Fruit fly (Drosophila melanogaster): ENCODE results near the gene Smyd4-2.

Gene Smyd4-2

DNA sequence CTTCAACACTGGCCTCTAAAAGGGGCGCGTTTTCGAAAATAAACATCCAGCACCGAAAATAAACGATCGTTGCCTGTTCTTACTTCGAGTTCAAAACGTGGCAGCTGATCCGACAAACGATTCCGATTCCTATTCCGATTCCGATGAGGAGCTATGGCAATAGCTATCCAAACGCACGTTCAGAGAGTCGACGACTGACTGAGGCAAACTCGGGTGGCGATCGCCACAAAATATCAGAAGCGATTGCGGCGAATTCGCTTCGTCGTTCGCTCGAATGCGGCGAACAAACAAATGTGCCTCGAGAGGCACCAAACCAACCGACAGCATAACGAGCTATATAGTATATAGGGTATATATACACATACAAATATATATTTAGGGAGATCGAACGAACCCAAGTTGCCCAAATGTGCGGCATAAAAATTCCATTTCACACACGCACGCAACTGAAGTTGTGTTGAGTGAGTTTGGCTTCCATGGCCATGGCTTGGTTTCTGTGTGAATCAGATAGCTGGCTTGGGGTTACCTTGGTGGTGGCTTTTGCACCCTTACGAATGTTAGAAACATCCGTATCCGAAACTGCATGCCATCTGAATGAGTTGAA is 10.4 kb downstream of the Smyd4-2 start, which contains the start of gene Ncc69 (continued):
- TF ChIP-seq pita (GFP tag; optimal IDR thresholded peaks at IDR 0.05): no peak
- TF ChIP-seq slbo (GFP tag; IDR thresholded peaks at IDR 0.05): peak; percentile 20; the same call in 1 of the 2 replicates
- no peak for TF ChIP-seq Asciz (GFP tag; optimal IDR thresholded peaks at IDR 0.05)
- TF ChIP-seq CG17568 (GFP tag; optimal IDR thresholded peaks at IDR 0.05): peak; percentile 20
- TF ChIP-seq CG14667 (GFP tag; IDR thresholded peaks at IDR 0.05): no peak
- no peak for TF ChIP-seq yki (optimal IDR thresholded peaks at IDR 0.05)
- TF ChIP-seq crc (GFP tag; optimal IDR thresholded peaks at IDR 0.05): no peak
- no peak for TF ChIP-seq CG11695 (GFP tag; IDR thresholded peaks at IDR 0.05)
- TF ChIP-seq CG9932 (GFP tag; IDR thresholded peaks at IDR 0.05): no peak
- TF ChIP-seq BtbVII (GFP tag; optimal IDR thresholded peaks at IDR 0.05): peak; percentile 6
- TF ChIP-seq Bdp1 (GFP tag; optimal IDR thresholded peaks at IDR 0.05): no peak
- no peak for TF ChIP-seq CG10366 (GFP tag; IDR thresholded peaks at IDR 0.05)
- TF ChIP-seq tup (GFP tag; optimal IDR thresholded peaks at IDR 0.05): no peak
- TF ChIP-seq CG6175 (GFP tag; IDR thresholded peaks at IDR 0.05): peak; percentile 25; the same call in 1 of the 3 replicates
- TF ChIP-seq CG15011 (GFP tag; optimal IDR thresholded peaks at IDR 0.05): no peak
- TF ChIP-seq tap (tag; optimal IDR thresholded peaks at IDR 0.05): peak; percentile 21
- no peak for TF ChIP-seq CG14014 (GFP tag; IDR thresholded peaks at IDR 0.05)
- no peak for TF ChIP-seq CG10267 (tag; optimal IDR thresholded peaks at IDR 0.05)
- no peak for TF ChIP-seq CG30431 (GFP tag; optimal IDR thresholded peaks at IDR 0.05)
- TF ChIP-seq CG8089 (GFP tag; optimal IDR thresholded peaks at IDR 0.05): no peak
- TF ChIP-seq pum (GFP tag; optimal IDR thresholded peaks at IDR 0.05): no peak
- TF ChIP-seq Sox100B (GFP tag; optimal IDR thresholded peaks at IDR 0.05): no peak
- TF ChIP-seq mirr (GFP tag; optimal IDR thresholded peaks at IDR 0.05): peak; percentile 37
- peak; percentile 16 for TF ChIP-seq CG13624 (GFP tag; optimal IDR thresholded peaks at IDR 0.05)
- no peak for TF ChIP-seq Ets97D (GFP tag; optimal IDR thresholded peaks at IDR 0.05)
- TF ChIP-seq trh (GFP tag; optimal IDR thresholded peaks at IDR 0.05): no peak
- TF ChIP-seq CG2199 (GFP tag; IDR thresholded peaks at IDR 0.05): peak; percentile 69; the same call in 2 of the 3 replicates
- no peak for TF ChIP-seq nmo (GFP tag; optimal IDR thresholded peaks at IDR 0.05)
- no peak for TF ChIP-seq CG33213 (GFP tag; optimal IDR thresholded peaks at IDR 0.05)
- no peak for TF ChIP-seq CG31441 (GFP tag; IDR thresholded peaks at IDR 0.05)
- no peak for TF ChIP-seq Max (GFP tag; optimal IDR thresholded peaks at IDR 0.05)
- TF ChIP-seq Sox102F (GFP tag; optimal IDR thresholded peaks at IDR 0.05): no peak
- no peak for TF ChIP-seq BEAF-32 (GFP tag; optimal IDR thresholded peaks at IDR 0.05)
- TF ChIP-seq CG18011 (GFP tag; optimal IDR thresholded peaks at IDR 0.05): no peak
- peak; percentile 5 for TF ChIP-seq grau (tag; optimal IDR thresholded peaks at IDR 0.05)
- TF ChIP-seq CG2712 (tag; optimal IDR thresholded peaks at IDR 0.05): no peak
- peak; percentile 17 for TF ChIP-seq CG12659 (GFP tag; optimal IDR thresholded peaks at IDR 0.05)
- TF ChIP-seq gem (tag; optimal IDR thresholded peaks at IDR 0.05): no peak
- no peak for TF ChIP-seq stc (GFP tag; IDR thresholded peaks at IDR 0.05)
- no peak for TF ChIP-seq CG13296 (GFP tag; optimal IDR thresholded peaks at IDR 0.05)
- TF ChIP-seq Dbx (GFP tag; IDR thresholded peaks at IDR 0.05): no peak
- no peak for TF ChIP-seq CG4328 (GFP tag; optimal IDR thresholded peaks at IDR 0.05)
- TF ChIP-seq CG7271 (tag; optimal IDR thresholded peaks at IDR 0.05): no peak
- TF ChIP-seq CG14050 (GFP tag; IDR thresholded peaks at IDR 0.05): no peak
- TF ChIP-seq CG4360 (GFP tag; IDR thresholded peaks at IDR 0.05): peak; percentile 32; the same call in 1 of the 2 replicates
- TF ChIP-seq CG7987 (GFP tag; optimal IDR thresholded peaks at IDR 0.05): peak; percentile 52
- TF ChIP-seq Mrtf (GFP tag; IDR thresholded peaks at IDR 0.05): no peak
- no peak for TF ChIP-seq gcm2 (GFP tag; optimal IDR thresholded peaks at IDR 0.05)
- TF ChIP-seq YL-1 (GFP tag; optimal IDR thresholded peaks at IDR 0.05): no peak
- TF ChIP-seq CG10543 (GFP tag; optimal IDR thresholded peaks at IDR 0.05): peak; percentile 54
- no peak for TF ChIP-seq CG13123 (GFP tag; optimal IDR thresholded peaks at IDR 0.05)
